Fruit fly (Drosophila melanogaster) whole organism, embryonic: ENCODE measurements around the gene CG11843.

Source experiments
- CG10565 ChIP-seq: fragments of 200-800 bp; sonication (Bioruptor generic); optimal IDR thresholded peaks from 3 replicates; lab custom pipeline; 2016; ENCODE audit warnings: missing biosample characterization, mild to moderate bottlenecking, missing genetic modification characterization
- CG17912 ChIP-seq: fragments of 200-800 bp; sonication (Bioruptor generic); optimal IDR thresholded peaks from 2 replicates; lab custom pipeline; 2018; ENCODE audit warnings: missing biosample characterization, mild to moderate bottlenecking, missing genetic modification characterization
- CG9437 ChIP-seq: fragments of 200-800 bp; sonication (Bioruptor generic); optimal IDR thresholded peaks from 2 replicates; lab custom pipeline; 2018; ENCODE audit warnings: missing biosample characterization, mild to moderate bottlenecking, missing genetic modification characterization
- D ChIP-seq, 2 experiments: fragments of 200-800 bp in 1 of 2; fragments of >200 bp in 1 of 2; sonication (Bioruptor generic) in 1 of 2; optimal IDR thresholded peaks; 2 replicates in 1 of 2; 3 replicates in 1 of 2; lab custom pipeline; 2017; ENCODE audit warnings: mild to moderate bottlenecking in 1 of 2, missing biosample characterization in 1 of 2, missing genetic modification characterization in 1 of 2, missing genetic modification reagents in 1 of 2
- Dll ChIP-seq: fragments of 200-800 bp; sonication (Bioruptor generic); IDR thresholded peaks from 4 replicates; pipeline ENCODE4 v1.3.6; 2022; ENCODE audit warnings: missing biosample characterization, missing genetic modification characterization; ENCODE audit not compliant: partially characterized antibody
- ERR ChIP-seq: fragments of 200-800 bp; sonication (Bioruptor generic); optimal IDR thresholded peaks from 2 replicates; lab custom pipeline; 2016; ENCODE audit warnings: missing biosample characterization, missing genetic modification characterization
- Hey ChIP-seq: fragments of 200-800 bp; sonication (Bioruptor generic); optimal IDR thresholded peaks from 3 replicates; lab custom pipeline; 2018; ENCODE audit warnings: missing biosample characterization, mild to moderate bottlenecking, missing genetic modification characterization
- Lhr ChIP-seq: fragments of 200-800 bp; sonication (Bioruptor generic); optimal IDR thresholded peaks from 3 replicates; lab custom pipeline; 2017; ENCODE audit warnings: mild to moderate bottlenecking, missing biosample characterization, missing genetic modification reagents, missing genetic modification characterization
- Lpt ChIP-seq: fragments of >200 bp; optimal IDR thresholded peaks from 2 replicates; lab custom pipeline; 2018; ENCODE audit warnings: missing biosample characterization, missing genetic modification characterization
- Optix ChIP-seq: fragments of 200-800 bp; sonication (Bioruptor generic); IDR thresholded peaks from 3 replicates; pipeline ENCODE4 v1.3.6; 2022; ENCODE audit warnings: missing biosample characterization, missing genetic modification characterization
- br ChIP-seq: fragments of >200 bp; optimal IDR thresholded peaks from 2 replicates; lab custom pipeline; 2017
- h ChIP-seq: fragments of >200 bp; optimal IDR thresholded peaks from 2 replicates; lab custom pipeline; 2017
- otp ChIP-seq: fragments of 200-800 bp; sonication (Bioruptor generic); IDR thresholded peaks from 3 replicates; pipeline ENCODE4, ENCODE4 v1.3.6; 2022; ENCODE audit warnings: missing biosample characterization, missing genetic modification characterization
- rib ChIP-seq: fragments of 200-800 bp; sonication (Bioruptor generic); IDR thresholded peaks from 2 replicates; pipeline ENCODE4 v1.3.6; 2022; ENCODE audit warnings: missing biosample characterization, missing genetic modification characterization

DNA sequence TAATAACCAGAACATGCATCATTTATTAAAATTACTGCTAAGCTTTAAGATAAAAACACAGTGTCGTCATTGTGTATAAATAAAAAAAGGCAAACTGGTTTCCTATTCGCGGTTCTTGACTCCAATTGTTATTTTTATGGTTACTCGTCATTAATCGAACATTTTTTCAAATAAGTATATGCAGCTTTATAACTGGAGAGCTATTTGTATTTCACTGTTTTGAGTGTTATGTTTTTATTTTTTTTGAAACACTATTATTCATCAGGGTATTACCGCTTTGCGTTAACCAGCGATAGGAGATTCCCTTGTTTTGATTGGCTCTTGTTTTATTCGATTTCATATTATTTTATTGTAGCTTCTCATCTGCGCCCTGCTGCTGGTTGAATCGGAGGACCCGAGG is 43.0 kb upstream of the CG11843 start:
- TF ChIP-seq Optix (GFP tag; lab: Robert Waterston, UW) (no peak), Dll (GFP tag; lab: Robert Waterston, UW) (no peak), rib (GFP tag; lab: Robert Waterston, UW) (no peak), br (lab: Kevin White, UChicago) (no peak), otp (GFP tag; lab: Robert Waterston, UW) (no peak), Hey (tag; lab: Kevin White, UChicago) (no peak), Lhr (GFP tag; lab: Kevin White, UChicago) (no peak), CG17912 (GFP tag; lab: Kevin White, UChicago) (no peak), CG9437 (GFP tag; lab: Kevin White, UChicago) (no peak), D (optimal IDR thresholded peaks at IDR 0.05; lab: Kevin White, UChicago) (no peak), D (GFP tag; optimal IDR thresholded peaks at IDR 0.05; lab: Kevin White, UChicago) (no peak), ERR (GFP tag; lab: Kevin White, UChicago) (no peak), CG10565 (GFP tag; lab: Kevin White, UChicago) (no peak), Lpt (GFP tag; lab: Kevin White, UChicago) (no peak), h (no peak)
